Worm (Caenorhabditis elegans) whole organism, L1 larva: ENCODE measurements around the gene EGAP5.1.

Experiments
- C04F5.9 ChIP-seq: sonication (generic microtip); optimal IDR thresholded peaks from 2 replicates; lab custom pipeline; 2016; ENCODE audit warnings: missing genetic modification characterization, missing compliant biosample characterization
- C34B4.2 ChIP-seq: sonication (generic microtip); optimal IDR thresholded peaks from 2 replicates; lab custom pipeline; 2017; ENCODE audit warnings: mild to moderate bottlenecking, missing genetic modification characterization, missing compliant biosample characterization
- Y116A8C.19 ChIP-seq: sonication (generic microtip); optimal IDR thresholded peaks from 2 replicates; lab custom pipeline; 2016; ENCODE audit warnings: missing compliant biosample characterization, missing genetic modification characterization, borderline replicate concordance
- aha-1 ChIP-seq: fragments of 150-350 bp; optimal IDR thresholded peaks from 2 replicates; lab custom pipeline; 2014; ENCODE audit warnings: missing biosample characterization, missing genetic modification characterization
- aly-2 ChIP-seq: fragments of 150-350 bp; optimal IDR thresholded peaks from 2 replicates; lab custom pipeline; 2014; ENCODE audit warnings: missing biosample characterization, missing genetic modification characterization
- ceh-8 ChIP-seq: fragments of 200-800 bp; sonication (Bioruptor generic); optimal IDR thresholded peaks from 2 replicates; lab custom pipeline; 2018; ENCODE audit warnings: mild to moderate bottlenecking, missing genetic modification characterization, moderate library complexity, missing compliant biosample characterization
- ces-1 ChIP-seq: fragments of 150-350 bp; optimal IDR thresholded peaks from 2 replicates; lab custom pipeline; 2014; ENCODE audit warnings: missing biosample characterization, missing genetic modification reagents, missing genetic modification characterization
- dpl-1 ChIP-seq, 3 experiments: fragments of 150-350 bp in 2 of 3; sonication (generic microtip) in 1 of 3; optimal IDR thresholded peaks; 2 replicates each; lab custom pipeline; 2014 to 2017; ENCODE audit warnings: missing biosample characterization in 3 of 3, missing genetic modification characterization in 3 of 3, missing genetic modification reagents in 3 of 3
- dsc-1 ChIP-seq: sonication (generic microtip); optimal IDR thresholded peaks from 2 replicates; lab custom pipeline; 2016; ENCODE audit warnings: mild to moderate bottlenecking, missing genetic modification characterization, missing compliant biosample characterization
- efl-1 ChIP-seq, 4 experiments: fragments of 150-350 bp; optimal IDR thresholded peaks in 3 of 4; peaks in 1 of 4; 1 replicate in 1 of 4; 2 replicates in 3 of 4; lab custom pipeline; 2014; ENCODE audit warnings: missing biosample characterization in 2 of 4, missing genetic modification characterization in 2 of 4, missing genetic modification reagents in 2 of 4
- elt-2 ChIP-seq: sonication (generic microtip); optimal IDR thresholded peaks from 2 replicates; lab custom pipeline; 2016; ENCODE audit warnings: missing genetic modification characterization, mild to moderate bottlenecking, inconsistent platforms, missing compliant biosample characterization, missing genetic modification reagents
- elt-3 ChIP-seq, 6 experiments: fragments of 150-350 bp in 1 of 6; sonication (generic microtip); optimal IDR thresholded peaks; 2 replicates each; lab custom pipeline; 2017 to 2018; ENCODE audit warnings: missing biosample characterization in 6 of 6, missing genetic modification characterization in 6 of 6, inconsistent platforms in 1 of 6
- fkh-10 ChIP-seq: sonication (generic microtip); optimal IDR thresholded peaks from 2 replicates; lab custom pipeline; 2017; ENCODE audit warnings: missing biosample characterization, missing genetic modification reagents, missing genetic modification characterization
- fkh-4 ChIP-seq: sonication (generic microtip); optimal IDR thresholded peaks from 2 replicates; lab custom pipeline; 2016; ENCODE audit warnings: missing compliant biosample characterization, missing genetic modification characterization, borderline replicate concordance
- fkh-8 ChIP-seq: sonication (generic microtip); optimal IDR thresholded peaks from 2 replicates; lab custom pipeline; 2016; ENCODE audit warnings: mild to moderate bottlenecking, missing genetic modification characterization, missing compliant biosample characterization
- fos-1 ChIP-seq: fragments of 150-350 bp; optimal IDR thresholded peaks from 2 replicates; lab custom pipeline; 2014; ENCODE audit warnings: missing biosample characterization, missing genetic modification characterization
- grh-1 ChIP-seq: fragments of 200-800 bp; sonication (Bioruptor generic); IDR thresholded peaks from 2 replicates; pipeline ENCODE4 v1.3.6; 2022; ENCODE audit warnings: missing genetic modification reagents, missing genetic modification characterization, missing compliant biosample characterization
- hlh-4 ChIP-seq: sonication (generic microtip); optimal IDR thresholded peaks from 2 replicates; lab custom pipeline; 2016; ENCODE audit warnings: mild to moderate bottlenecking, missing genetic modification characterization, missing compliant biosample characterization
- isw-1 ChIP-seq: fragments of 200-800 bp; sonication (Bioruptor generic); IDR thresholded peaks from 2 replicates; pipeline ENCODE4 v1.3.6; 2022; ENCODE audit warnings: missing genetic modification characterization, missing compliant biosample characterization
- jun-1 ChIP-seq: fragments of 150-350 bp; optimal IDR thresholded peaks from 2 replicates; lab custom pipeline; 2014; ENCODE audit warnings: missing biosample characterization, missing genetic modification reagents, missing genetic modification characterization
- lin-35 ChIP-seq, 2 experiments: fragments of 150-350 bp; optimal IDR thresholded peaks; 2 replicates each; lab custom pipeline; 2014; ENCODE audit warnings: missing biosample characterization in 2 of 2, missing genetic modification characterization in 2 of 2, missing genetic modification reagents in 2 of 2
- lsy-2 ChIP-seq, 2 experiments: fragments of 150-350 bp; optimal IDR thresholded peaks; 2 replicates each; lab custom pipeline; 2014; ENCODE audit warnings: missing biosample characterization in 2 of 2, missing genetic modification characterization in 2 of 2
- mab-9 ChIP-seq: fragments of 200-800 bp; sonication (Bioruptor generic); IDR thresholded peaks from 2 replicates; pipeline ENCODE4 v1.3.6; 2022; ENCODE audit warnings: missing genetic modification reagents, missing genetic modification characterization, missing compliant biosample characterization
- mdl-1 ChIP-seq, 2 experiments: fragments of 150-350 bp; optimal IDR thresholded peaks; 2 replicates each; lab custom pipeline; 2014 to 2017; ENCODE audit warnings: missing biosample characterization in 2 of 2, missing genetic modification characterization in 2 of 2, inconsistent platforms in 1 of 2
- mef-2 ChIP-seq: fragments of 150-350 bp; optimal IDR thresholded peaks from 2 replicates; lab custom pipeline; 2014; ENCODE audit warnings: missing biosample characterization, missing genetic modification characterization
- nhr-12 ChIP-seq: sonication (generic microtip); optimal IDR thresholded peaks from 2 replicates; lab custom pipeline; 2017; ENCODE audit warnings: missing biosample characterization, missing genetic modification characterization
- nhr-237 ChIP-seq: fragments of 150-350 bp; optimal IDR thresholded peaks from 2 replicates; lab custom pipeline; 2014; ENCODE audit warnings: missing biosample characterization, missing genetic modification characterization
- nhr-28 ChIP-seq: fragments of 150-350 bp; optimal IDR thresholded peaks from 2 replicates; lab custom pipeline; 2014; ENCODE audit warnings: missing biosample characterization, missing genetic modification characterization
- nhr-47 ChIP-seq: sonication (generic microtip); optimal IDR thresholded peaks from 2 replicates; lab custom pipeline; 2016; ENCODE audit warnings: mild to moderate bottlenecking, missing genetic modification characterization, moderate library complexity, missing compliant biosample characterization
- nhr-71 ChIP-seq: sonication (generic microtip); optimal IDR thresholded peaks from 2 replicates; lab custom pipeline; 2016; ENCODE audit warnings: mild to moderate bottlenecking, missing genetic modification characterization, moderate library complexity, missing compliant biosample characterization
- nhr-76 ChIP-seq: sonication (generic microtip); optimal IDR thresholded peaks from 2 replicates; lab custom pipeline; 2017; ENCODE audit warnings: missing biosample characterization, missing genetic modification characterization
- nhr-84 ChIP-seq: sonication (generic microtip); optimal IDR thresholded peaks from 2 replicates; lab custom pipeline; 2017; ENCODE audit warnings: missing biosample characterization, missing genetic modification characterization
- nhr-85 ChIP-seq: sonication (generic microtip); peaks from one replicate; lab custom pipeline; 2016; ENCODE audit warnings: missing genetic modification characterization, inconsistent platforms, missing compliant biosample characterization
- nhr-90 ChIP-seq: sonication (generic microtip); optimal IDR thresholded peaks from 2 replicates; lab custom pipeline; 2016; ENCODE audit warnings: mild to moderate bottlenecking, missing genetic modification characterization, missing compliant biosample characterization; ENCODE audit not compliant: poor library complexity
- pag-3 ChIP-seq: sonication (generic microtip); optimal IDR thresholded peaks from 2 replicates; lab custom pipeline; 2017; ENCODE audit warnings: missing genetic modification characterization, mild to moderate bottlenecking, missing compliant biosample characterization, antibody characterized with exemption, borderline replicate concordance; ENCODE audit not compliant: insufficient read depth
- pax-3 ChIP-seq: fragments of 200-800 bp; sonication (Bioruptor generic); optimal IDR thresholded peaks from 2 replicates; lab custom pipeline; 2018; ENCODE audit warnings: mild to moderate bottlenecking, missing genetic modification characterization, moderate library complexity, missing compliant biosample characterization
- pqm-1 ChIP-seq: sonication (generic microtip); optimal IDR thresholded peaks from 3 replicates; lab custom pipeline; 2017; ENCODE audit warnings: missing biosample characterization, missing genetic modification characterization
- rnt-1 ChIP-seq: sonication (generic microtip); optimal IDR thresholded peaks from 2 replicates; lab custom pipeline; 2016; ENCODE audit warnings: mild to moderate bottlenecking, missing genetic modification characterization, moderate library complexity, missing compliant biosample characterization
- snpc-4 ChIP-seq: fragments of 150-350 bp; optimal IDR thresholded peaks from 2 replicates; lab custom pipeline; 2014; ENCODE audit warnings: missing biosample characterization, missing genetic modification characterization
- sptf-1 ChIP-seq: fragments of 150-350 bp; optimal IDR thresholded peaks from 2 replicates; lab custom pipeline; 2014; ENCODE audit warnings: missing biosample characterization, missing genetic modification characterization
- tbx-2 ChIP-seq: sonication (generic microtip); optimal IDR thresholded peaks from 2 replicates; lab custom pipeline; 2016; ENCODE audit warnings: missing genetic modification characterization, missing compliant biosample characterization
- unc-130 ChIP-seq: fragments of 150-350 bp; optimal IDR thresholded peaks from 2 replicates; lab custom pipeline; 2017; ENCODE audit warnings: missing biosample characterization, missing genetic modification characterization, inconsistent platforms
- unc-30 ChIP-seq: sonication (generic microtip); optimal IDR thresholded peaks from 2 replicates; lab custom pipeline; 2017; ENCODE audit warnings: missing biosample characterization, missing genetic modification characterization
- unc-98 ChIP-seq: fragments of 200-800 bp; sonication (Bioruptor generic); IDR thresholded peaks from 2 replicates; pipeline ENCODE4 v1.3.6; 2022; ENCODE audit warnings: missing genetic modification characterization, missing compliant biosample characterization
- xbp-1 ChIP-seq: sonication (generic microtip); optimal IDR thresholded peaks from 2 replicates; lab custom pipeline; 2016; ENCODE audit warnings: missing genetic modification characterization, missing compliant biosample characterization
- zag-1 ChIP-seq: fragments of 150-350 bp; optimal IDR thresholded peaks from 2 replicates; lab custom pipeline; 2014; ENCODE audit warnings: missing biosample characterization, missing genetic modification characterization
- ztf-11 ChIP-seq, 2 experiments: sonication (generic microtip); optimal IDR thresholded peaks; 2 replicates each; lab custom pipeline; 2016 to 2017; ENCODE audit warnings: missing genetic modification characterization in 2 of 2, missing biosample characterization in 1 of 2, missing compliant biosample characterization in 1 of 2
- ztf-4 ChIP-seq: fragments of 150-350 bp; optimal IDR thresholded peaks from 2 replicates; lab custom pipeline; 2014; ENCODE audit warnings: missing biosample characterization, missing genetic modification characterization

EGAP5.1 gene

DNA sequence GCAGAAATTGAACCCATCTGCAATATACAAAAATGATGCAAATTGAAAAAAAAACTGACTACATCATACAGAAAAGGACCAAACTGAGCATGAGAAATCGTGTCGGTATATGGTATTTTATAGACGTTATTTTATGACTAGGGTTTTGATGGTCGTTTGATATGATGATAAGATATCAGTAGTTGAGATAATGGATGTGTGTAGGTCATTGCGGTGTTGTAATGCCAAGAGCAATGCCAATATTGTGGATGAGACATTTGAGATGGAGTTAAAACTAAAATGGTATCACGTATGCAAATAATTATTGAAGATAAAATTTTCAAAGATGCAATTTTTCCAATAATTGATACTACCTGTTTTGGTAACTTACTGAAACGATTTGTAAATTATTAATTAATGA lies 3.2 kb upstream of the EGAP5.1 start, which contains the start of gene C31H2.4:
Gene C31H2.4 (minus strand): TSS at position 19 of the 400 bp plus-strand sequence.
- no peak for TF ChIP-seq tbx-2 (tag; lab: Kevin White, UChicago)
- TF ChIP-seq elt-2: peak; percentile 23
- TF ChIP-seq nhr-90 (tag; lab: Kevin White, UChicago): no peak
- TF ChIP-seq C34B4.2 (tag; lab: Kevin White, UChicago): no peak
- peak; percentile 64 for TF ChIP-seq nhr-85 (tag; lab: Kevin White, UChicago)
- TF ChIP-seq elt-3 (tag; optimal IDR thresholded peaks at IDR 0.05; lab: Kevin White, UChicago): peak in 1 of 6 experiments; percentile 33
- TF ChIP-seq xbp-1 (tag; lab: Kevin White, UChicago): no peak
- TF ChIP-seq efl-1 (optimal IDR thresholded peaks at IDR 0.05; lab: Kevin White, UChicago): no peak
- TF ChIP-seq efl-1 (GFP tag; optimal IDR thresholded peaks at IDR 0.05 in 1 of 2; lab: Kevin White, UChicago): peak in 1 of 2 experiments; percentile 12

DNA sequence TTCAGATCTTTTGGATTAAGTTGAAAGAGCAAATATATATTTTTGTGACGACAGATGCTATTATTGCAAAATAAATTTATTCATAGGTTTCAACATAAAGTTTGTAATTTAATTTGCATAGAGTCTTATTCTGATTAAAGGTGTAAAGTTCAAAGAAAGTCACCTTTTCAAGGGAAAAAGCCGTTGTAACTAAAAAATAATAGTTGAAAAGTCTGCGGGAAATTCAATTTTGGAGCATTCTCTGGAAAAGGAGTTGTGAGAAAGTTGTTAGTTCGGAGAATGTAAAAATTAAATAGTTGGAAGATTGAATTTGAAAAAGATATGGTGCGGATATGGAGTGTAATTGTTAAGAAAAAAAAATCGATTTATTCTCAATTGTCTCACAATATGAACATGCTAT lies 1.2 kb downstream of the EGAP5.1 start:
- no peak for TF ChIP-seq ztf-4
- peak; percentile 52 for TF ChIP-seq nhr-47
- no peak for TF ChIP-seq fos-1 (tag; lab: Kevin White, UChicago)
- no peak for TF ChIP-seq Y116A8C.19 (tag; lab: Kevin White, UChicago)
- TF ChIP-seq fkh-8: peak; percentile 48
- peak; percentile 54 for TF ChIP-seq nhr-71 (tag; lab: Kevin White, UChicago)

DNA sequence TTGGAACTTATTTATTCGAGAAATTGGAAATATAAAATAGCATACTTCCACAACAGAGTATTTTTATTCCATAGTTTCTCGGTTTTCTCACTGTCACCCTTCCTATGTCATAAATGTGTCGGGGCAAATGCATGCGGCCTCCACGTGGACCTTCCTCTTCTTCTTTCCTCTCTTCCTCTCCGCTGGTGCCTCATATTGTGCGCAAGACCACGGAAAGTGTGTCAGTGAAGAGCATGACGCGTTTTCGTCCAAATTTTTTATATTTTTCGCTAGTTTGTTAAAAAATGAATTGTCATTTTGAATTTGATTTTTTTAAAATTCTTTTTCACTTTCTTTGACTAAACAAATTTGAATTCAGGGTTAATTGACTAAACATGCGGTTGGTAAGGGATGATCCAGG lies 2.2 kb downstream of the EGAP5.1 start, which contains the start of gene mans-3:
Gene mans-3 (plus strand): TSS at position 359 of the 400 bp plus-strand sequence.
- TF ChIP-seq fkh-10 (GFP tag; lab: Kevin White, UChicago): peak; percentile 82
- TF ChIP-seq nhr-237 (tag; lab: Kevin White, UChicago): peak; percentile 35
- no peak for TF ChIP-seq pqm-1 (tag; lab: Kevin White, UChicago)
- TF ChIP-seq rnt-1 (tag; lab: Kevin White, UChicago): peak; percentile 94
- no peak for TF ChIP-seq zag-1 (tag; lab: Kevin White, UChicago)
- TF ChIP-seq tbx-2 (tag; lab: Kevin White, UChicago): peak; percentile 92
- TF ChIP-seq ces-1 (GFP tag; lab: Kevin White, UChicago): no peak
- TF ChIP-seq isw-1 (GFP tag; lab: Robert Waterston, UW): peak; percentile 69
- no peak for TF ChIP-seq nhr-76 (tag; lab: Kevin White, UChicago)
- TF ChIP-seq snpc-4: peak; percentile 74
- no peak for TF ChIP-seq aha-1 (tag; lab: Kevin White, UChicago)
- TF ChIP-seq jun-1 (tag; lab: Kevin White, UChicago): peak; percentile 81
- peak; percentile 76 to 99 for TF ChIP-seq mdl-1 (tag; optimal IDR thresholded peaks at IDR 0.05; lab: Kevin White, UChicago)
- TF ChIP-seq pax-3 (tag; lab: Kevin White, UChicago): peak; percentile 76
- no peak for TF ChIP-seq nhr-28 (tag; lab: Kevin White, UChicago)
- TF ChIP-seq dpl-1 (GFP tag; optimal IDR thresholded peaks at IDR 0.05; lab: Kevin White, UChicago): peak; percentile 71 to 80 (median 80)
- TF ChIP-seq fos-1 (tag; lab: Kevin White, UChicago): peak; percentile 74
- TF ChIP-seq sptf-1 (tag; lab: Kevin White, UChicago): no peak
- TF ChIP-seq aly-2 (tag; lab: Kevin White, UChicago): peak; percentile 61
- peak; percentile 75 for TF ChIP-seq mef-2 (tag; lab: Kevin White, UChicago)
- TF ChIP-seq pag-3 (tag; lab: Kevin White, UChicago): no peak
- TF ChIP-seq lsy-2 (tag; optimal IDR thresholded peaks at IDR 0.05; lab: Kevin White, UChicago): peak; percentile 90 to 91
- peak; percentile 77 for TF ChIP-seq ceh-8 (GFP tag; lab: Kevin White, UChicago)
- TF ChIP-seq lin-35 (GFP tag; optimal IDR thresholded peaks at IDR 0.05; lab: Kevin White, UChicago): peak; percentile 72 to 91
- TF ChIP-seq unc-130 (tag; lab: Kevin White, UChicago): peak; percentile 70
- peak in 1 of 2 experiments; percentile 65 for TF ChIP-seq ztf-11 (tag; optimal IDR thresholded peaks at IDR 0.05; lab: Kevin White, UChicago)
- no peak for TF ChIP-seq nhr-12
- TF ChIP-seq nhr-90 (tag; lab: Kevin White, UChicago): peak; percentile 90
- TF ChIP-seq unc-98: no peak
- peak; percentile 62 for TF ChIP-seq mab-9 (GFP tag; lab: Robert Waterston, UW)
- TF ChIP-seq grh-1: peak; percentile 72
- no peak for TF ChIP-seq unc-30 (tag; lab: Kevin White, UChicago)
- peak; percentile 96 for TF ChIP-seq nhr-71 (tag; lab: Kevin White, UChicago)
- no peak for TF ChIP-seq hlh-4
- TF ChIP-seq fkh-4 (tag; lab: Kevin White, UChicago): no peak
- TF ChIP-seq C04F5.9 (tag; lab: Kevin White, UChicago): peak; percentile 36
- no peak for TF ChIP-seq nhr-84 (tag; lab: Kevin White, UChicago)
- peak; percentile 90 for TF ChIP-seq dsc-1 (tag; lab: Kevin White, UChicago)
